Worm (Caenorhabditis elegans): ENCODE data around the gene fbxb-111.

DNA sequence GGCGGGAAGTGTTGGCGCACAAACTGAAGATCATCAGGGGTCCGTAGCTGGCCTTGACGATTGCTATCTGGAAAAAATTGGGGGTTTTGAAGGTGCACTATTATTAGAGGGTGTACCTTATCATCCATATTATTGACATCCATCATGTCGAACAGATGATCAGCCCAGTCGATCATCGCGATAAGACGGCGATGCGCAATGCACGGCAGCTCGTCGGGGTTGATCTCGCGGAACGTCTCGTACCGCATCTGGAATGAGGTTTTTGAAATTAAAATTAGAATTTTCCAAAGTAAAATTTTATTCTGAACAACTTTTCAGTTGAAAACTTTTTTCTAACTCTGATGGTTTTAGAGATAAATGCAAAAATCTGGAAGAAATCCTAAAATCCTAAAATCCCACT is 23.1 kb upstream of the fbxb-111 start:
- TF ChIP-seq ref-1 (GFP tag; conservative IDR thresholded peaks at IDR 0.05), result no peak
- TF ChIP-seq flt-1 (GFP tag; IDR thresholded peaks at IDR 0.05), result no peak
- TF ChIP-seq ztf-23 (GFP tag; IDR thresholded peaks at IDR 0.05), result no peak

All from whole organism, midembryonic.